Worm (Caenorhabditis elegans) whole organism, L2 larva: Measurements from ENCODE around the gene ppfr-4.
A peak's percentile ranks its signal among the peaks of the same experiment; 100 is the strongest.

Experiments
- C34F6.9 ChIP-seq: fragments of 150-350 bp; optimal IDR thresholded peaks from 2 replicates; lab custom pipeline; 2014; ENCODE audit warnings: missing biosample characterization, missing genetic modification characterization
- F13H6.1 ChIP-seq: sonication (generic microtip); optimal IDR thresholded peaks from 2 replicates; lab custom pipeline; 2016; ENCODE audit warnings: missing genetic modification characterization, missing compliant biosample characterization
- R02D3.7 ChIP-seq: fragments of 150-350 bp; optimal IDR thresholded peaks from 2 replicates; lab custom pipeline; 2014; ENCODE audit warnings: missing biosample characterization, missing genetic modification characterization
- ZK546.5 ChIP-seq: sonication (generic microtip); optimal IDR thresholded peaks from 2 replicates; lab custom pipeline; 2017; ENCODE audit warnings: missing biosample characterization, missing genetic modification characterization
- alr-1 ChIP-seq: fragments of 150-350 bp; optimal IDR thresholded peaks from 2 replicates; lab custom pipeline; 2014; ENCODE audit warnings: missing biosample characterization, missing genetic modification characterization
- blmp-1 ChIP-seq: sonication (generic microtip); optimal IDR thresholded peaks from 2 replicates; lab custom pipeline; 2017; ENCODE audit warnings: missing genetic modification characterization, mild to moderate bottlenecking, missing compliant biosample characterization, antibody characterized with exemption, moderate library complexity; ENCODE audit not compliant: insufficient read depth
- crh-2 ChIP-seq: sonication (generic microtip); optimal IDR thresholded peaks from 2 replicates; lab custom pipeline; 2017; ENCODE audit warnings: missing biosample characterization, missing genetic modification characterization
- dmd-4 ChIP-seq: sonication (generic microtip); optimal IDR thresholded peaks from 2 replicates; lab custom pipeline; 2017; ENCODE audit warnings: missing biosample characterization, missing genetic modification characterization
- egl-27 ChIP-seq: sonication (generic microtip); optimal IDR thresholded peaks from 3 replicates; lab custom pipeline; 2017; ENCODE audit warnings: missing biosample characterization, missing genetic modification reagents, missing genetic modification characterization
- elt-3 ChIP-seq: sonication (generic microtip); optimal IDR thresholded peaks from 2 replicates; lab custom pipeline; 2017; ENCODE audit warnings: missing biosample characterization, missing genetic modification characterization
- fos-1 ChIP-seq: fragments of 150-350 bp; optimal IDR thresholded peaks from 2 replicates; lab custom pipeline; 2014; ENCODE audit warnings: missing biosample characterization, missing genetic modification characterization
- lin-11 ChIP-seq: fragments of 150-350 bp; sonication (generic microtip); optimal IDR thresholded peaks from 2 replicates; lab custom pipeline; 2014; ENCODE audit warnings: missing biosample characterization, missing genetic modification characterization, inconsistent platforms, mixed read lengths
- lin-39 ChIP-seq: fragments of 150-350 bp; optimal IDR thresholded peaks from 2 replicates; lab custom pipeline; 2014; ENCODE audit warnings: missing biosample characterization, missing genetic modification reagents, missing genetic modification characterization
- lsy-2 ChIP-seq, 2 experiments: fragments of 150-350 bp in 1 of 2; sonication (generic microtip) in 1 of 2; optimal IDR thresholded peaks; 2 replicates each; lab custom pipeline; 2014 to 2017; ENCODE audit warnings: missing biosample characterization in 2 of 2, missing genetic modification characterization in 2 of 2
- mab-5 ChIP-seq: fragments of 150-350 bp; optimal IDR thresholded peaks from 2 replicates; lab custom pipeline; 2014; ENCODE audit warnings: missing biosample characterization, missing genetic modification characterization
- mdl-1 ChIP-seq, 2 experiments: fragments of 150-350 bp in 1 of 2; sonication (generic microtip) in 1 of 2; optimal IDR thresholded peaks; 2 replicates each; lab custom pipeline; 2017; ENCODE audit warnings: missing biosample characterization in 2 of 2, missing genetic modification characterization in 2 of 2
- nhr-10 ChIP-seq: sonication (generic microtip); optimal IDR thresholded peaks from 2 replicates; lab custom pipeline; 2017; ENCODE audit warnings: missing biosample characterization, missing genetic modification characterization
- nhr-12 ChIP-seq: fragments of 150-350 bp; optimal IDR thresholded peaks from 2 replicates; lab custom pipeline; 2014; ENCODE audit warnings: missing biosample characterization, missing genetic modification characterization
- nhr-21 ChIP-seq: fragments of 150-350 bp; optimal IDR thresholded peaks from 2 replicates; lab custom pipeline; 2014; ENCODE audit warnings: missing biosample characterization, missing genetic modification characterization
- nhr-23 ChIP-seq: fragments of 150-350 bp; optimal IDR thresholded peaks from 2 replicates; lab custom pipeline; 2014; ENCODE audit warnings: missing biosample characterization, missing genetic modification reagents, missing genetic modification characterization
- nhr-25 ChIP-seq: fragments of 150-350 bp; sonication (generic microtip); optimal IDR thresholded peaks from 3 replicates; lab custom pipeline; 2014; ENCODE audit warnings: missing biosample characterization, missing genetic modification characterization
- sem-4 ChIP-seq: fragments of 150-350 bp; optimal IDR thresholded peaks from 2 replicates; lab custom pipeline; 2014; ENCODE audit warnings: missing biosample characterization, missing genetic modification reagents, missing genetic modification characterization
- skn-1 ChIP-seq: sonication (generic microtip); optimal IDR thresholded peaks from 2 replicates; lab custom pipeline; 2017; ENCODE audit warnings: missing biosample characterization, missing genetic modification characterization
- sma-3 ChIP-seq: sonication (generic microtip); optimal IDR thresholded peaks from 2 replicates; lab custom pipeline; 2016; ENCODE audit warnings: missing genetic modification reagents, missing genetic modification characterization, missing compliant biosample characterization
- sma-9 ChIP-seq, 2 experiments: fragments of 150-350 bp in 1 of 2; sonication (generic microtip) in 1 of 2; optimal IDR thresholded peaks; 2 replicates each; lab custom pipeline; 2014 to 2016; ENCODE audit warnings: missing genetic modification characterization in 2 of 2, mild to moderate bottlenecking in 1 of 2, missing biosample characterization in 1 of 2, missing compliant biosample characterization in 1 of 2, missing genetic modification reagents in 1 of 2, moderate library complexity in 1 of 2
- unc-39 ChIP-seq: fragments of 150-350 bp; optimal IDR thresholded peaks from 2 replicates; lab custom pipeline; 2014; ENCODE audit warnings: missing biosample characterization, missing genetic modification characterization
- unc-62 ChIP-seq: fragments of 150-350 bp; optimal IDR thresholded peaks from 2 replicates; lab custom pipeline; 2014; ENCODE audit warnings: missing biosample characterization, missing genetic modification reagents, missing genetic modification characterization
- ztf-1 ChIP-seq: fragments of 200-800 bp; sonication (Bioruptor generic); conservative IDR thresholded peaks from 2 replicates; pipeline ENCODE4 v1.3.6; 2022; ENCODE audit warnings: missing genetic modification characterization, missing compliant biosample characterization
- ztf-11 ChIP-seq: sonication (generic microtip); optimal IDR thresholded peaks from 2 replicates; lab custom pipeline; 2017; ENCODE audit warnings: missing biosample characterization, missing genetic modification characterization

The ppfr-4 gene

DNA sequence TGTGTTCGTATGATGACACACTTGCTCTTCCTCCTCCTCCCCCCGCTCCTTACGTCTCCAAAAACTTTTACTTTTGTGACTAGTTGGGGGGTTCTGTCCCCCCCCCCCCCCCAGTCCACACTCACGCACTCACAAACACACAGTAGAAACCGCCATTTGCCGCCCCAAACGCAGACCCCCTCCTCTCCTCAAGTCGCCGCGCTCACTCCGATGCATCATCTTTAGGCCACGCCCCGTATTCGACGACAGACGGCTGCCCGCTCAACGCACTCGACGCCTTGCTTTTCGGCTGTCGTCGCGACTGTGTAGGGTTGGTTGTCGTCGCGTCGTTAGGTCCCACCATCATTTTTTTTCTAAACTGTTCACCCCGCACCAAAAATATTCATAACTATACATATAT lies 16.4 kb downstream of the ppfr-4 start, which contains the start of gene zmp-2:
zmp-2 (plus strand) TSS at position 247 of the 400 bp plus-strand sequence.
- TF ChIP-seq lin-39 (tag; lab: Kevin White, UChicago) (no peak), blmp-1 (tag; lab: Kevin White, UChicago) (peak; percentile 16)

DNA sequence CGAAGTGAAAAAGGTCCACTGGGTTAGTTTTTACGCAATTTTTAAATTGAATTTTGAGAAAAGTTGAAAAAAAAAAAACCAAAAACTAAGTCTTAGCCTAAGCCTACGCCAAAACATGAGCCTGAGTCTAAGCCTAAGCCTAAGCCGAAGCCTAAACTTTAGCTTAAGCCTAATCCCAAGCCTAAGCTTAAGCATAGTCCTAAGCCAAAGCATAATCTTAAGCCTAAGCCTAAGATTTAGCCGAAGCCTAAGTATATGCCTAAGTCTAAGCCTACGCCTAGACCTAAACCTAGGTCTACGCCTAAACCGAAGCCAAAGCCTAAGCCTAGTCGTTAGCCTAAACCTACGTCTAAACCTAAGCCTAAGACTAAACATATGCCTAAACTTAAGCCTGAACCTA lies 21.9 kb downstream of the ppfr-4 start:
- TF ChIP-seq dmd-4 (tag; lab: Kevin White, UChicago): no peak
- no peak for TF ChIP-seq ztf-11 (tag; lab: Kevin White, UChicago)
- no peak for TF ChIP-seq R02D3.7 (tag; lab: Kevin White, UChicago)
- TF ChIP-seq mab-5: no peak
- no peak for TF ChIP-seq elt-3
- no peak for TF ChIP-seq unc-62
- no peak for TF ChIP-seq ZK546.5
- no peak for TF ChIP-seq lsy-2 (tag; optimal IDR thresholded peaks at IDR 0.05; lab: Kevin White, UChicago)
- no peak for TF ChIP-seq ztf-1
- no peak for TF ChIP-seq nhr-10 (tag; lab: Kevin White, UChicago)
- TF ChIP-seq F13H6.1 (tag; lab: Kevin White, UChicago): no peak
- TF ChIP-seq unc-39: no peak
- TF ChIP-seq nhr-25 (tag; lab: Kevin White, UChicago): no peak
- no peak for TF ChIP-seq C34F6.9 (tag; lab: Kevin White, UChicago)
- TF ChIP-seq mdl-1 (tag; optimal IDR thresholded peaks at IDR 0.05; lab: Kevin White, UChicago): no peak
- TF ChIP-seq sma-9 (GFP tag; optimal IDR thresholded peaks at IDR 0.05; lab: Kevin White, UChicago): no peak
- TF ChIP-seq sma-9 (tag; optimal IDR thresholded peaks at IDR 0.05; lab: Kevin White, UChicago): no peak

DNA sequence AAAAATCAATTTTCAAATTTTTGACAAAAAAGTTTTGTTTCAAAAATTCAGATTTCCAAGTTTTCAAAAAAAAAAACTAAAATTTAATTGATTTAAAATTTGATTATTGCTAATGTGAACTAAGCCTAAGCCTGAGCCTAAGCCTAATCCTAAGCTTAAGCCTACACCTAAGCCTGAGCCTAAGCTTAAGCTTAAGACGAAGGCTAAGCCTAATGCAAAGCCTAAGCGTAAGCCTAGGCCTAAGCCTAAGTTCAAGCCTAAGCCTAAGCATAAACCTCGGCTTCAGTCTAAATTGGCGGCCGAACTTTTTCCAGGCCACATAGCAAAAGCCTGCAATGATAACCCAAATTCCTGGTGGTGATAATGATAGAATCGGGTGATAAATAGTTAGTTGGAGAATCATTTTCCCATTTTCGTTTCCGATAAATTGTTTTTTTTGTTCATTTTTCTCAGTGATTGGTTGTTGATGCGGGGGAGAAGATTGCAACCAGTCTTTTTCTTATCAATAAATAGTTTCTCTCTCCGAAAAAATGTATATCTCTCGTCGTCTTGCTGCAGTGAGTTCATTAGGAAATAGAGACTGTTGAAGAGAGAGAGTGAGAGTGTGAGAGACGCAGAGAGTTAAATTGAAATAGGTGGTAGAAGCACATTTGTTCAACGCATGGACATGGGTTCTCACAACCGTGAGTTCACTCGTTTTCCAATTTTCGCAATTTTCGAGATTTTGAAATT lies 27.6 kb downstream of the ppfr-4 start:
- no peak for TF ChIP-seq nhr-10 (tag; lab: Kevin White, UChicago)
- TF ChIP-seq nhr-12 (tag; lab: Kevin White, UChicago): no peak
- TF ChIP-seq lin-11 (tag; lab: Kevin White, UChicago): no peak
- TF ChIP-seq nhr-21 (tag; lab: Kevin White, UChicago): no peak
- TF ChIP-seq lsy-2 (tag; optimal IDR thresholded peaks at IDR 0.05; lab: Kevin White, UChicago): no peak
- no peak for TF ChIP-seq R02D3.7 (tag; lab: Kevin White, UChicago)
- no peak for TF ChIP-seq blmp-1 (tag; lab: Kevin White, UChicago)
- no peak for TF ChIP-seq alr-1 (tag; lab: Kevin White, UChicago)
- TF ChIP-seq ztf-1: no peak
- no peak for TF ChIP-seq sem-4
- peak; percentile 37 for TF ChIP-seq sma-9 (GFP tag; optimal IDR thresholded peaks at IDR 0.05; lab: Kevin White, UChicago)
- TF ChIP-seq sma-9 (tag; optimal IDR thresholded peaks at IDR 0.05; lab: Kevin White, UChicago): no peak
- no peak for TF ChIP-seq skn-1
- TF ChIP-seq nhr-23: no peak
- TF ChIP-seq lin-39 (tag; lab: Kevin White, UChicago): no peak
- TF ChIP-seq egl-27 (tag; lab: Kevin White, UChicago): no peak
- TF ChIP-seq crh-2 (tag; lab: Kevin White, UChicago): peak; percentile 21
- TF ChIP-seq fos-1 (tag; lab: Kevin White, UChicago): peak; percentile 84
- TF ChIP-seq, all 48 proteins: peak for 3

DNA sequence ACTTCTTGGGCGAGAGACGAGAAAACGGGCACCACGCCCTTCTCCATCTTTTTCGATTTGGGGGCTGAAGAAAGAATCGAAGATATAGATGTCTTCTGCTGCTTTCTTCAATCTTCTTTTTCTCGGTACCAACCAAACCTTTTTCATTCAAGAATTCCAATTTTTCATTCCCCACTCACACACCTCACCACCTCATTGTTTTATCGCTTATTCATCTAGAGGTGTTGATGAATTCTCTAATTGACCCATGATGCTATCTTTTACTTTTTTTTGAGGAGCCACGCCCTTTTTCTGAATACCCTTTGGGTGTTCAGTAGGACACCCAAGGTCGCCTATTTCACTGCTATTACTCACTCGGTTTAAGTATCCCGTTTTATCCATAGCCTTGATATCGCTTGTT lies 31.8 kb downstream of the ppfr-4 start:
- TF ChIP-seq fos-1 (tag; lab: Kevin White, UChicago): peak; percentile 29
- no peak for TF ChIP-seq nhr-10 (tag; lab: Kevin White, UChicago)
- peak; percentile 20 for TF ChIP-seq sma-3 (GFP tag; lab: Kevin White, UChicago)

DNA sequence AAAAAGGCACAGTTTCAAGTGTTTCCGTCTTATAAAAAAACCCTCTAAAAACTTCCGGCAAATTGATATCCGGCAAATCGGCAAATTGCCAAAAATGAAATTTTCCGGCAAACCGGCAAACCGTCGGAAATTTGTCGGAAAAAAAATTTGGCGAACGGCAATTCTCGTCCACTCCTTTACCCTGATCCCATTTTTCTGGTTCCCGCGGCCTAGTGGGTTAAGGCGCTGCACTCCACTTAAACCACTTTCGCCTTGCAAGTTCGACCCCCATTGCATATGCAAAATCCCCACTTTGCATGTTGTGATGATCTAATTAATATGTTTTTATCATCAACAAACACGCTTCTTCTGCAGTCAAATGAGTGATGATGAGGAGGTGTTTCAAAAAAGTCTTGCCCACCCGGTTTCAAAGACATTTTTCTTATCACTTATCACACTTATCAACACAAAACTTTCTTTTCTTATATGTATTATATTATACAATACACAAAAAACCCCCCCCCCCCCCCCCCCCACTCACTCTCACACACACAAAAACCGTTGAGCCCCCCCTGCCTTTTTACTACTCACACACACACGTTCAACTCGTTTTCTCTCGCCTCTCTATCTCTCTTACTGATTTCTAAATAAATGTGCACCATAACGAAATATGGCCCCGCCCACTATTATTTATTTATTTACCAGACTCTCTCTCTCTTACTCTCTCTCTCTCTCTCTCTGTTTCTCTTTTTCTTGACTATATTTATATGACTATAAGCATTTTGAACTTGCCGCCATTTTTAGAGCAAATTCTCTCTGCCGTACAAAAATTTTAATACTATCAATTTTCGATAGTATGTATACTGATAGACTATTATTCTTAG lies 33.2 kb downstream of the ppfr-4 start:
- TF ChIP-seq F13H6.1 (tag; lab: Kevin White, UChicago) (peak; percentile 32), nhr-12 (tag; lab: Kevin White, UChicago) (no peak)
